Worm (Caenorhabditis elegans) whole organism, mixed stage, embryonic: Measurements from ENCODE around the gene T03F6.4.

Source experiments
- blmp-1 ChIP-seq: fragments of 150-350 bp; optimal IDR thresholded peaks from 2 replicates; lab custom pipeline; 2014; ENCODE audit warnings: missing biosample characterization, missing genetic modification characterization
- cnd-1 ChIP-seq: fragments of 200-800 bp; sonication (Bioruptor generic); optimal IDR thresholded peaks from 2 replicates; lab custom pipeline; 2018; ENCODE audit warnings: mild to moderate bottlenecking, missing genetic modification characterization, missing compliant biosample characterization
- drap-1 ChIP-seq: fragments of 200-800 bp; sonication (Bioruptor generic); optimal IDR thresholded peaks from 3 replicates; lab custom pipeline; 2018; ENCODE audit warnings: mild to moderate bottlenecking, missing genetic modification characterization, missing compliant biosample characterization
- elt-1 ChIP-seq: sonication (generic microtip); optimal IDR thresholded peaks from 2 replicates; lab custom pipeline; 2017; ENCODE audit warnings: missing genetic modification characterization, mild to moderate bottlenecking, missing compliant biosample characterization, antibody characterized with exemption, moderate library complexity, borderline replicate concordance; ENCODE audit not compliant: insufficient read depth
- lsy-2 ChIP-seq: fragments of 150-350 bp; optimal IDR thresholded peaks from 2 replicates; lab custom pipeline; 2014; ENCODE audit warnings: missing biosample characterization, missing genetic modification characterization
- mab-5 ChIP-seq: fragments of 150-350 bp; optimal IDR thresholded peaks from 2 replicates; lab custom pipeline; 2014; ENCODE audit warnings: missing biosample characterization, missing genetic modification characterization
- mep-1 ChIP-seq: fragments of 150-350 bp; optimal IDR thresholded peaks from 2 replicates; lab custom pipeline; 2017; ENCODE audit warnings: missing biosample characterization, missing genetic modification reagents, missing genetic modification characterization, inconsistent platforms
- nhr-237 ChIP-seq: fragments of 150-350 bp; optimal IDR thresholded peaks from 2 replicates; lab custom pipeline; 2014; ENCODE audit warnings: missing biosample characterization, missing genetic modification characterization
- nhr-28 ChIP-seq: fragments of 150-350 bp; optimal IDR thresholded peaks from 2 replicates; lab custom pipeline; 2014; ENCODE audit warnings: missing biosample characterization, missing genetic modification characterization
- pha-4 ChIP-seq: fragments of 150-350 bp; optimal IDR thresholded peaks from 2 replicates; lab custom pipeline; 2018; ENCODE audit warnings: missing biosample characterization, missing genetic modification reagents, missing genetic modification characterization
- snpc-4 ChIP-seq: fragments of 150-350 bp; optimal IDR thresholded peaks from 2 replicates; lab custom pipeline; 2014; ENCODE audit warnings: missing biosample characterization, missing genetic modification characterization
- unc-120 ChIP-seq: sonication (generic microtip); optimal IDR thresholded peaks from 2 replicates; lab custom pipeline; 2017; ENCODE audit warnings: missing genetic modification characterization, missing compliant biosample characterization; ENCODE audit not compliant: poor library complexity, severe bottlenecking

ce11 chrIII:13359256-13359655, 26.7 kb upstream of the T03F6.4 start, which contains the start of gene F53A2.9:
- TF ChIP-seq blmp-1 (tag; lab: Kevin White, UChicago) (no peak), snpc-4 (tag; lab: Kevin White, UChicago) (no peak), mep-1 (no peak), elt-1 (tag; lab: Kevin White, UChicago) (no peak), lsy-2 (tag; lab: Kevin White, UChicago) (no peak), unc-120 (tag; lab: Kevin White, UChicago) (no peak), nhr-28 (tag; lab: Kevin White, UChicago) (no peak), nhr-237 (tag; lab: Kevin White, UChicago) (no peak), pha-4 (tag; lab: Kevin White, UChicago) (no peak), mab-5 (tag; lab: Kevin White, UChicago) (no peak), drap-1 (GFP tag; lab: Kevin White, UChicago) (no peak), cnd-1 (tag; lab: Kevin White, UChicago) (no peak)
